Fruit fly (Drosophila melanogaster): ENCODE results near the gene cysu.

dm6 chr3R:17434330-17434729 lies 8.8 kb downstream of the cysu start, which contains the start of gene CG44090:
- TF ChIP-seq Pif1B (GFP tag; optimal IDR thresholded peaks at IDR 0.05), result no peak
- TF ChIP-seq Ets98B (GFP tag; IDR thresholded peaks at IDR 0.05), result no peak
- no peak for TF ChIP-seq fd96Ca (GFP tag; IDR thresholded peaks at IDR 0.05)
- TF ChIP-seq CG32121 (GFP tag; IDR thresholded peaks at IDR 0.05), result no peak

Data from whole organism, pupa.